Worm (Caenorhabditis elegans): ENCODE measurements around the gene Y32B12B.4.

Gene Y32B12B.4

DNA sequence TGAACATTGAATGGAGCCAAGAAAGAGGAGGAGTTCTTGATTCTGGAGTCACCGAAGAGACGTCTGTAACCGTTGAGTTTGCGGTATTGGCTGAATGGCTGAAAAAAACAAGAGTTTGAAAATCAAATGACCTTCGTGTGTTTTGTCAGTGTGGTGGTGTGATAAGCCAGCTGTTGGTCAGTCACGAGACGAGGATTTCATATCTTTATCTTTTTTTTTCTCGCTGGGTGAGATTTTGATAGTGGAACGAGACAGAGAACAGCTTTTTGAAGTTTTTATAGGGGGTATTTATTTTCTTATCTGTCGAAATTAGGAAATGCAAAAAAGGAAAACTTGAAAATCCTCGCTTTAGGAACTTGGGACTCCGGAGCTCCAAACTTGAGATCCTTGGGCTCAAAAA is 41.4 kb downstream of the Y32B12B.4 start:
- TF ChIP-seq hlh-1 (tag; optimal IDR thresholded peaks at IDR 0.05) (peak; percentile 29), ces-1 (GFP tag; optimal IDR thresholded peaks at IDR 0.05) (no peak)

DNA sequence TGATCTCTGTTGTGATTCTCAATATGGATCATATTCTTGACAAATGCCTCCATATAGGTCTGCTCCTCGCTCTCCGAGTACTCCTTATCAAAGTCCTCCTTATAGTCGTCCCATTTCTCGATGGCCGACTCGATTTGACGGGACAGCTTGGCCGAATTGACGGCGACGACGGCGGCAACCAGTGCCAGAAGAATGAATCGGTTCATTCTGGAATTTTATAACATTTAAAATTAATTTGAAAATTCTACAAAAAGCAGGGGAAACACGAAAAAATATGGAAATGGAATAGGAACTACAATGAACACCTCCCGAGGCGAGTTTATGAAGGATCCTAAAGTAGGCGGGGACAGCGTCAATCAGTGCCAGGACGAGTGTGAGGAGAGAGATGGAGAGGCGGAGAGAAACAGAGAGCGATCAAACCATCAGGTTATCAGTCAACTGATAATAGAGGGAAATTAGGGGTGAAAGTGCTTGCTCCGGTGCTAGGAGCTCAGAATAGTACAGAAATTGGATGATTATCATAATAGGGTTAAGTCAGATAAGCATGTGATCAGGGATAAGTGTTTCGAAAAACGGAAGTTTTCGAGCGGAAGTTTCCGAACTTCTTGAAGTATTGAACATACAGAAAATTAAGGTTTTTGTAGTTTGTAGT is 42.1 kb downstream of the Y32B12B.4 start, which contains the start of gene cpl-1:
Gene cpl-1 (minus strand): TSS at position 207 of the 652 bp plus-strand sequence.
- TF ChIP-seq elt-3 (tag; optimal IDR thresholded peaks at IDR 0.05) (no peak), mab-5 (tag; optimal IDR thresholded peaks at IDR 0.05) (no peak), mep-1 (tag; optimal IDR thresholded peaks at IDR 0.05) (no peak), unc-120 (tag; optimal IDR thresholded peaks at IDR 0.05; ENCODE audit: poor library complexity, severe bottlenecking) (peak; percentile 42), ces-1 (GFP tag; optimal IDR thresholded peaks at IDR 0.05) (no peak), lin-32 (GFP tag; optimal IDR thresholded peaks at IDR 0.05) (no peak)

DNA sequence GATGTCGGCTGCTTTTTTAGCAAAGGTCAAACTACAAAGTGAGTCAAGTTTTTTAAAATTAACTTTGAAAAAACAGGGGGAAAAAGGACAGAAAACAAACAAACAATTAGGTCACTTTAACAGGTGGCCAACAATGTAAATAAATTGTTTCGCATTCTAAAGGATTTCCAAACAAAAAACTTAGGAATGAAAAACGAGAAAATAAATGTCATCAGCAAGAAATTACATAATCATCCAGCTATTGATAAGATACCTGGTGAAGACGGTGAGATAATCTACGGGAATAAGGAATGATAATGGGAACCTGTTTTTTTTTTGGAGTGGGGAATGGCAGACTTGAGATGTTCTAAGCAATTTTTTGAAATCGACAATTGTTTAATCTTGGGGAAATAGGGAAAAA is 43.0 kb downstream of the Y32B12B.4 start:
- TF ChIP-seq ces-1 (GFP tag; optimal IDR thresholded peaks at IDR 0.05) (no peak), elt-3 (tag; optimal IDR thresholded peaks at IDR 0.05) (peak; percentile 60)

DNA sequence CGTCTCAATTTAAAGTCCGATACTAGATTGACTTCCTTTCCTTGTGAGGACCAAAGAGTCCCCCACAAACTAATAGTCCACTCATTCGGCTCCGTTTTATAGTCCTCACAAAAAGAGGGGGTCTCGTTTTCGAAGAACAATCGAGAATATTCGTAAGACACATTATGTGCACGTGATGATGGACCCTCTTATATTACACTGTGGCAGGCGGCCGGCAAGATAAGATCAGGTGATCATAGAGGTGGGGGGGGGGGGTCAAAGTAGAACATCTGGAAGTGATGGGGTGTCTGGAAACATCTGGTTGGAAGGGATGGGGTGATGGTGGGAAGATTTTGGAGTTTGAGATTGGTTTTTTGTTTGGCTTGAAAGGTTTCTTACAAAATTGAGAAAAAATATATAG is 45.3 kb downstream of the Y32B12B.4 start:
- TF ChIP-seq hlh-1 (tag; optimal IDR thresholded peaks at IDR 0.05) = peak; percentile 22
- TF ChIP-seq nhr-237 (tag; optimal IDR thresholded peaks at IDR 0.05) = no peak
- TF ChIP-seq ceh-43 (GFP tag; optimal IDR thresholded peaks at IDR 0.05) = no peak
- no peak for TF ChIP-seq M03D4.4 (tag; optimal IDR thresholded peaks at IDR 0.05)
- no peak for TF ChIP-seq mep-1 (tag; optimal IDR thresholded peaks at IDR 0.05)
- TF ChIP-seq elt-1 (tag; optimal IDR thresholded peaks at IDR 0.05; ENCODE audit: borderline replicate concordance, insufficient read depth) = no peak
- TF ChIP-seq bed-3 (GFP tag; optimal IDR thresholded peaks at IDR 0.05) = no peak
- TF ChIP-seq cnd-1 (tag; optimal IDR thresholded peaks at IDR 0.05) = no peak
- TF ChIP-seq nhr-28 (tag; optimal IDR thresholded peaks at IDR 0.05) = no peak
- no peak for TF ChIP-seq tbx-8 (GFP tag; optimal IDR thresholded peaks at IDR 0.05)
- TF ChIP-seq zip-8 (tag; optimal IDR thresholded peaks at IDR 0.05) = no peak
- peak; percentile 33 for TF ChIP-seq unc-62 (GFP tag; optimal IDR thresholded peaks at IDR 0.05)
- peak; percentile 13 for TF ChIP-seq unc-120 (tag; optimal IDR thresholded peaks at IDR 0.05; ENCODE audit: poor library complexity, severe bottlenecking)
- no peak for TF ChIP-seq lin-32 (GFP tag; optimal IDR thresholded peaks at IDR 0.05)
- no peak for TF ChIP-seq sem-2 (GFP tag; optimal IDR thresholded peaks at IDR 0.05)
- no peak for TF ChIP-seq ham-2 (GFP tag; optimal IDR thresholded peaks at IDR 0.05)
- no peak for TF ChIP-seq mab-5 (tag; optimal IDR thresholded peaks at IDR 0.05)
- no peak for TF ChIP-seq pha-4 (tag; optimal IDR thresholded peaks at IDR 0.05)
- TF ChIP-seq lsy-2 (tag; optimal IDR thresholded peaks at IDR 0.05) = no peak

DNA sequence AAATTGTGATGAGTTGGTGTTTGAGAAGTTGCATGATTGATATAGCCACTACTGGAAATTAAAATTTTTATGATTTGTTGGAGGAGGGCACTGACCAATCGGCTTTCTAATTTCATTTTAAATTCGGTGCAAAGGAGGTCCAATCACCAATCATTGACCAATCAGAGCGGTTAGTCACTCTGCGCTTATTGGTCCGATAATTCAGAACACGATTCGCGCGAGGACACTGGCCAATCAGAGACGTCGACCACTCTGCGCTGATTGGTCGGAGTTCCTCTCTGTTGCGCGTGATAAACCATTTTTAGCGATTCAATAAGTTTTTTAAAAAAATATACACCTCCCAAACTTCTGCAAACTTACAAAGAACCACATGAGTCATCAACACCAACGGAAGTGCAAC is 46.7 kb downstream of the Y32B12B.4 start:
- TF ChIP-seq mep-1 (tag; optimal IDR thresholded peaks at IDR 0.05) = no peak
- TF ChIP-seq nhr-76 (tag; optimal IDR thresholded peaks at IDR 0.05) = no peak
- TF ChIP-seq blmp-1 (tag; optimal IDR thresholded peaks at IDR 0.05) = no peak
- TF ChIP-seq nhr-28 (tag; optimal IDR thresholded peaks at IDR 0.05) = no peak
- TF ChIP-seq snpc-4 (tag; optimal IDR thresholded peaks at IDR 0.05) = no peak
- TF ChIP-seq elt-1 (tag; optimal IDR thresholded peaks at IDR 0.05; ENCODE audit: borderline replicate concordance, insufficient read depth) = no peak
- TF ChIP-seq unc-120 (tag; optimal IDR thresholded peaks at IDR 0.05; ENCODE audit: poor library complexity, severe bottlenecking) = no peak
- no peak for TF ChIP-seq mab-5 (tag; optimal IDR thresholded peaks at IDR 0.05)
- TF ChIP-seq ham-2 (GFP tag; optimal IDR thresholded peaks at IDR 0.05) = no peak
- no peak for TF ChIP-seq unc-39 (tag; optimal IDR thresholded peaks at IDR 0.05)
- TF ChIP-seq ceh-83 (GFP tag; optimal IDR thresholded peaks at IDR 0.05) = no peak
- no peak for TF ChIP-seq ceh-39 (tag; optimal IDR thresholded peaks at IDR 0.05)
- no peak for TF ChIP-seq M03D4.4 (tag; optimal IDR thresholded peaks at IDR 0.05)
- no peak for TF ChIP-seq ceh-43 (GFP tag; optimal IDR thresholded peaks at IDR 0.05)
- TF ChIP-seq cnd-1 (tag; optimal IDR thresholded peaks at IDR 0.05) = no peak
- TF ChIP-seq ztf-11 (tag; optimal IDR thresholded peaks at IDR 0.05) = no peak

DNA sequence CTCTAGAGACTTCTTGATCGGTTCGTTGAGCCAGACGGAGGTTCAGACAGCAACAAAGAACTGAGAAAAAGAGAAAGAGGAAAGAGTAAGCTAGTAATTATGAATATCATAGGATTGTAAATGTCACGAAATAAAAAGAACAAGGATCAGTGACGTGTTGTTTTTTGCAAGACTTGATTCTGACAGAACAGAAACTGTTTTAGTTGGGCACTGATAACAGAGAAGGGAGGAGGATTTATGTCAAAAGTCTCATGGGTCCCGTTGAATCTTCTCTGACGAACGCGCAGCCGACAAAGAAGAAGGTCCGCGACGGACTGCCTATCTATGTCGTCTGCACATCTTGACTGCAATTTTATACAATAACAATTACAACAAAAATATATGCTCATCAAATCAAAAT is 47.5 kb downstream of the Y32B12B.4 start, which contains the start of gene T03E6.9:
Gene T03E6.9 (minus strand): TSS at position 101 of the 400 bp plus-strand sequence.
- no peak for TF ChIP-seq M03D4.4 (tag; optimal IDR thresholded peaks at IDR 0.05)
